Worm (Caenorhabditis elegans) whole organism, mixed stage, embryonic: ENCODE results near the gene srt-52.

Experiments
- M03D4.4 ChIP-seq: sonication (generic microtip); optimal IDR thresholded peaks from 2 replicates; lab custom pipeline; 2017; ENCODE audit warnings: mild to moderate bottlenecking, missing genetic modification characterization, missing compliant biosample characterization
- blmp-1 ChIP-seq: fragments of 150-350 bp; optimal IDR thresholded peaks from 2 replicates; lab custom pipeline; 2014; ENCODE audit warnings: missing biosample characterization, missing genetic modification characterization
- ceh-39 ChIP-seq: fragments of 150-350 bp; optimal IDR thresholded peaks from 2 replicates; lab custom pipeline; 2014; ENCODE audit warnings: missing biosample characterization, missing genetic modification characterization
- ceh-43 ChIP-seq: fragments of 200-800 bp; sonication (Bioruptor generic); optimal IDR thresholded peaks from 2 replicates; lab custom pipeline; 2018; ENCODE audit warnings: mild to moderate bottlenecking, missing genetic modification characterization, moderate library complexity, missing compliant biosample characterization
- ces-1 ChIP-seq: fragments of 150-350 bp; optimal IDR thresholded peaks from 2 replicates; lab custom pipeline; 2014; ENCODE audit warnings: missing biosample characterization, missing genetic modification reagents, missing genetic modification characterization
- cnd-1 ChIP-seq: fragments of 200-800 bp; sonication (Bioruptor generic); optimal IDR thresholded peaks from 2 replicates; lab custom pipeline; 2018; ENCODE audit warnings: mild to moderate bottlenecking, missing genetic modification characterization, missing compliant biosample characterization
- elt-1 ChIP-seq: sonication (generic microtip); optimal IDR thresholded peaks from 2 replicates; lab custom pipeline; 2017; ENCODE audit warnings: missing genetic modification characterization, mild to moderate bottlenecking, missing compliant biosample characterization, antibody characterized with exemption, moderate library complexity, borderline replicate concordance; ENCODE audit not compliant: insufficient read depth
- elt-3 ChIP-seq: fragments of 150-350 bp; optimal IDR thresholded peaks from 2 replicates; lab custom pipeline; 2014; ENCODE audit warnings: missing biosample characterization, missing genetic modification characterization
- flh-1 ChIP-seq: fragments of 200-800 bp; sonication (Bioruptor generic); optimal IDR thresholded peaks from 2 replicates; lab custom pipeline; 2018; ENCODE audit warnings: mild to moderate bottlenecking, missing genetic modification characterization, moderate library complexity, missing compliant biosample characterization
- hlh-1 ChIP-seq: fragments of 150-350 bp; optimal IDR thresholded peaks from 2 replicates; lab custom pipeline; 2014; ENCODE audit warnings: missing biosample characterization, missing genetic modification reagents, missing genetic modification characterization
- lin-13 ChIP-seq: fragments of 150-350 bp; optimal IDR thresholded peaks from 2 replicates; lab custom pipeline; 2014; ENCODE audit warnings: missing biosample characterization, missing genetic modification characterization
- lin-32 ChIP-seq: fragments of 200-800 bp; sonication (Bioruptor generic); optimal IDR thresholded peaks from 2 replicates; lab custom pipeline; 2018; ENCODE audit warnings: mild to moderate bottlenecking, missing genetic modification characterization, missing compliant biosample characterization
- lsy-2 ChIP-seq: fragments of 150-350 bp; optimal IDR thresholded peaks from 2 replicates; lab custom pipeline; 2014; ENCODE audit warnings: missing biosample characterization, missing genetic modification characterization
- mep-1 ChIP-seq: fragments of 150-350 bp; optimal IDR thresholded peaks from 2 replicates; lab custom pipeline; 2017; ENCODE audit warnings: missing biosample characterization, missing genetic modification reagents, missing genetic modification characterization, inconsistent platforms
- mls-2 ChIP-seq: sonication (generic microtip); optimal IDR thresholded peaks from 2 replicates; lab custom pipeline; 2016; ENCODE audit warnings: mild to moderate bottlenecking, missing genetic modification characterization, moderate library complexity, missing compliant biosample characterization
- nhr-12 ChIP-seq: fragments of 150-350 bp; optimal IDR thresholded peaks from 2 replicates; lab custom pipeline; 2014; ENCODE audit warnings: missing biosample characterization, missing genetic modification characterization
- nhr-2 ChIP-seq: fragments of 150-350 bp; optimal IDR thresholded peaks from 2 replicates; lab custom pipeline; 2014; ENCODE audit warnings: missing biosample characterization, missing genetic modification characterization
- nhr-237 ChIP-seq: fragments of 150-350 bp; optimal IDR thresholded peaks from 2 replicates; lab custom pipeline; 2014; ENCODE audit warnings: missing biosample characterization, missing genetic modification characterization
- nhr-28 ChIP-seq: fragments of 150-350 bp; optimal IDR thresholded peaks from 2 replicates; lab custom pipeline; 2014; ENCODE audit warnings: missing biosample characterization, missing genetic modification characterization
- nhr-76 ChIP-seq: sonication (generic microtip); optimal IDR thresholded peaks from 2 replicates; lab custom pipeline; 2017; ENCODE audit warnings: missing biosample characterization, missing genetic modification characterization
- pha-4 ChIP-seq: fragments of 150-350 bp; optimal IDR thresholded peaks from 2 replicates; lab custom pipeline; 2018; ENCODE audit warnings: missing biosample characterization, missing genetic modification reagents, missing genetic modification characterization
- sem-2 ChIP-seq: fragments of 200-800 bp; sonication (Bioruptor generic); optimal IDR thresholded peaks from 2 replicates; lab custom pipeline; 2018; ENCODE audit warnings: mild to moderate bottlenecking, missing genetic modification characterization, missing compliant biosample characterization
- snpc-4 ChIP-seq: fragments of 150-350 bp; optimal IDR thresholded peaks from 2 replicates; lab custom pipeline; 2014; ENCODE audit warnings: missing biosample characterization, missing genetic modification characterization
- sptf-1 ChIP-seq: sonication (generic microtip); optimal IDR thresholded peaks from 2 replicates; lab custom pipeline; 2017; ENCODE audit warnings: mild to moderate bottlenecking, missing genetic modification characterization, moderate library complexity, missing compliant biosample characterization
- unc-120 ChIP-seq: sonication (generic microtip); optimal IDR thresholded peaks from 2 replicates; lab custom pipeline; 2017; ENCODE audit warnings: missing genetic modification characterization, missing compliant biosample characterization; ENCODE audit not compliant: poor library complexity, severe bottlenecking
- unc-39 ChIP-seq: fragments of 150-350 bp; optimal IDR thresholded peaks from 2 replicates; lab custom pipeline; 2014; ENCODE audit warnings: missing biosample characterization, missing genetic modification characterization
- unc-62 ChIP-seq: fragments of 150-350 bp; optimal IDR thresholded peaks from 2 replicates; lab custom pipeline; 2014; ENCODE audit warnings: missing biosample characterization, missing genetic modification reagents, missing genetic modification characterization
- zip-8 ChIP-seq: fragments of 150-350 bp; optimal IDR thresholded peaks from 2 replicates; lab custom pipeline; 2014; ENCODE audit warnings: missing biosample characterization, missing genetic modification characterization
- ztf-11 ChIP-seq: fragments of 150-350 bp; optimal IDR thresholded peaks from 2 replicates; lab custom pipeline; 2014; ENCODE audit warnings: missing biosample characterization, missing genetic modification characterization

The srt-52 gene

DNA sequence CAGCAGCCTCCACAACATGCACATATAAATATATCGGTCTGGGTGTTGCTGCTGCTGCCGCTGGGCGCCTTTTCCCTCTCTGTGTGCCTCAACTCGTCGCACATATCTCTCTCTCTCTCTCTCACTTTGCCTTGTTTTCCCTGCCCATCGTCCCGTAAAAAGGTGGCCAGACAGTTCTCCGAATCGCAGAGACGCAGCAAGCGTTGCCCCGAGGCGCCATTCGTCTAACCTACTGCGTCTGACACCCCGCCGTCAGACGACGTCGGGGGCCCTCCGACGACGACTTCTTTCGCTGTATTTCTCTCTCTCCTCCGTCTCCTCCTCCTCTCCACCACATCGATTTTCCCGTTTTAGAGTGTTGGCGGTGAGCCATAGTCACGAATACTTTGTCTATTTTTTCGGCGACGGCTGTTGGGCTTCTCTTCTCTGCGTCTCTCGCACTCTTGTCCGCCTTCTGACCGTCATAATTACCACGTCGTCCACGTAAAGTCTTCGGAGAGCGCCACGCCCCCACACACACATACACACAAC is 47.1 kb downstream of the srt-52 start, which contains the start of gene B0348.10 (continued):
- peak; percentile 1 for TF ChIP-seq ztf-11 (tag; lab: Kevin White, UChicago)
- no peak for TF ChIP-seq ceh-43 (GFP tag; lab: Kevin White, UChicago)
- TF ChIP-seq blmp-1 (tag; lab: Kevin White, UChicago): no peak

DNA sequence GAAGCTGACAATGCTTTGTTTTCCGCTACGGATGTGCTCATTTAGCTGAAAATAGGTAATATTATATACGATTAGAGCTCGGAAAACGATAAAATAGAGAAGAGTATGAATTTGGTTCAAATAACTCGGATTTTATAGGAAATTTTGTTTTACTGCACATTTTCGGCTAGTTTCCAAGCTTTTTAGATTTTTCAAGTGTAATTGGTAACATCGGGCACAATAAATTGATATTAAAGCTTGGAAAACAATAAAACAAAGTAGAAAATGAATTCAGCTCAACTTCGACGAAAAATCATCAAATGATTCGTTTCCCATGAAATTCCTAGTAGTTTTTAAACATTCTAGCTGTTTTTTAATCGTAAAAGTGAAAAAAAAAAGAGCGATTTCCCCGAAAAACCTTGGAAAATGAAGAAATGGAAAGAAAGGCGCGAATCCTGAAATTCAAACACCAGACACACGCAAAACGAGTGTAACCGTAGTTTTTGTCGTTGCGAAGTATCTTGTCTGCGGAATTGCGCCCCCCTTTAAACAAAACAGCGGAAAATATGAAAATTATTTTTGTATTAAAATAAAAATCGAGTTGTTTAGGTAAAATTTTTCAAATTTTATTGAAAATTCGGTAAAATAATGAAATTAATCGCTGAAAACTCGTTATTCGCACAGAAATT is 47.9 kb downstream of the srt-52 start, which contains the start of gene ife-3:
Gene ife-3, minus strand, starts transcription at position 51 of the 668 bp plus-strand sequence.
- TF ChIP-seq hlh-1 (peak; percentile 19), ces-1 (peak; percentile 5), elt-3 (tag; lab: Kevin White, UChicago) (no peak), mep-1 (tag; lab: Kevin White, UChicago) (peak; percentile 39), nhr-76 (tag; lab: Kevin White, UChicago) (no peak), zip-8 (tag; lab: Kevin White, UChicago) (no peak), unc-39 (tag; lab: Kevin White, UChicago) (no peak), lsy-2 (tag; lab: Kevin White, UChicago) (peak; percentile 95), ceh-39 (tag; lab: Kevin White, UChicago) (no peak), nhr-28 (tag; lab: Kevin White, UChicago) (no peak), cnd-1 (tag; lab: Kevin White, UChicago) (no peak), snpc-4 (no peak), lin-32 (GFP tag; lab: Kevin White, UChicago) (no peak), sem-2 (GFP tag; lab: Kevin White, UChicago) (no peak), blmp-1 (tag; lab: Kevin White, UChicago) (no peak)

ce11 chrV:6271-6670 is 49.6 kb downstream of the srt-52 start:
- TF ChIP-seq unc-62 (GFP tag; lab: Kevin White, UChicago) (no peak), sptf-1 (tag; lab: Kevin White, UChicago) (no peak), nhr-2 (tag; lab: Kevin White, UChicago) (no peak), elt-1 (no peak), nhr-12 (no peak), mep-1 (tag; lab: Kevin White, UChicago) (no peak), blmp-1 (tag; lab: Kevin White, UChicago) (no peak), lin-13 (tag; lab: Kevin White, UChicago) (no peak), unc-39 (tag; lab: Kevin White, UChicago) (no peak), ceh-43 (GFP tag; lab: Kevin White, UChicago) (no peak)
- TF ChIP-seq, all 35 proteins: peak for 0

- no peak for TF ChIP-seq M03D4.4 (tag; lab: Kevin White, UChicago)
- TF ChIP-seq cnd-1 (tag; lab: Kevin White, UChicago): no peak
- no peak for TF ChIP-seq nhr-2 (tag; lab: Kevin White, UChicago)
- TF ChIP-seq nhr-28 (tag; lab: Kevin White, UChicago): no peak
- TF ChIP-seq nhr-237 (tag; lab: Kevin White, UChicago): no peak
- no peak for TF ChIP-seq pha-4 (tag; lab: Kevin White, UChicago)
- no peak for TF ChIP-seq unc-39 (tag; lab: Kevin White, UChicago)
- TF ChIP-seq ceh-43 (GFP tag; lab: Kevin White, UChicago): no peak
- TF ChIP-seq zip-8 (tag; lab: Kevin White, UChicago): no peak
- no peak for TF ChIP-seq elt-1
- no peak for TF ChIP-seq sptf-1 (tag; lab: Kevin White, UChicago)
- no peak for TF ChIP-seq flh-1
- no peak for TF ChIP-seq nhr-12
- TF ChIP-seq nhr-76 (tag; lab: Kevin White, UChicago): no peak
- TF ChIP-seq blmp-1 (tag; lab: Kevin White, UChicago): no peak
- no peak for TF ChIP-seq ces-1
- TF ChIP-seq mls-2 (tag; lab: Kevin White, UChicago): no peak
- TF ChIP-seq lsy-2 (tag; lab: Kevin White, UChicago): no peak
- no peak for TF ChIP-seq unc-120 (tag; lab: Kevin White, UChicago)
- no peak for TF ChIP-seq unc-62 (GFP tag; lab: Kevin White, UChicago)
- TF ChIP-seq, all 35 proteins: peak for 0
Measured at ce11 chrV:1335-1734, 54.5 kb downstream of the srt-52 start, which contains the start of gene idpp-2. Gene idpp-2, plus strand, starts transcription at chrV:1635.
